Fruit fly (Drosophila melanogaster) whole organism, embryonic: ENCODE data around the gene Dfd.

ENCODE experiments used
- CG10274 ChIP-seq: fragments of 200-800 bp; sonication (Bioruptor generic); optimal IDR thresholded peaks from 3 replicates; lab custom pipeline; 2017; ENCODE audit warnings: missing biosample characterization, mild to moderate bottlenecking, missing genetic modification characterization
- CG11398 ChIP-seq: fragments of 200-800 bp; sonication (Bioruptor generic); optimal IDR thresholded peaks from 2 replicates; lab custom pipeline; 2016; ENCODE audit warnings: missing biosample characterization, missing genetic modification characterization
- CG11504 ChIP-seq: fragments of 200-800 bp; sonication (Bioruptor generic); optimal IDR thresholded peaks from 3 replicates; lab custom pipeline; 2019; ENCODE audit warnings: missing biosample characterization, mild to moderate bottlenecking, missing genetic modification characterization, moderate library complexity
- CG11560 ChIP-seq: fragments of 200-800 bp; sonication (Bioruptor generic); IDR thresholded peaks from 3 replicates; pipeline ENCODE4 v1.3.6; 2022; ENCODE audit warnings: missing biosample characterization, missing genetic modification characterization
- CG12236 ChIP-seq: fragments of 200-800 bp; sonication (Bioruptor generic); optimal IDR thresholded peaks from 2 replicates; lab custom pipeline; 2016; ENCODE audit warnings: missing biosample characterization, missing genetic modification characterization
- CG12299 ChIP-seq: fragments of 200-800 bp; sonication (Bioruptor generic); optimal IDR thresholded peaks from 2 replicates; lab custom pipeline; 2018; ENCODE audit warnings: missing biosample characterization, mild to moderate bottlenecking, missing genetic modification characterization
- CG13123 ChIP-seq: fragments of 200-800 bp; sonication (Bioruptor generic); optimal IDR thresholded peaks from 2 replicates; lab custom pipeline; 2016; ENCODE audit warnings: missing biosample characterization, missing genetic modification characterization
- CG13775 ChIP-seq: fragments of 200-800 bp; sonication (Bioruptor generic); optimal IDR thresholded peaks from 3 replicates; lab custom pipeline; 2017; ENCODE audit warnings: missing biosample characterization, mild to moderate bottlenecking, missing genetic modification characterization
- CG14441 ChIP-seq: fragments of 200-800 bp; sonication (Bioruptor generic); IDR thresholded peaks from 2 replicates; pipeline ENCODE4 v1.3.6; 2022; ENCODE audit warnings: missing biosample characterization, missing genetic modification characterization
- CG16863 ChIP-seq: fragments of 200-800 bp; sonication (Bioruptor generic); optimal IDR thresholded peaks from 3 replicates; lab custom pipeline; 2016; ENCODE audit warnings: missing biosample characterization, missing genetic modification characterization
- CG17612 ChIP-seq: fragments of 200-800 bp; sonication (Bioruptor generic); IDR thresholded peaks from 2 replicates; pipeline ENCODE4 v1.3.6; 2022; ENCODE audit warnings: missing biosample characterization, missing genetic modification characterization
- CG2116 ChIP-seq: fragments of 200-800 bp; sonication (Bioruptor generic); optimal IDR thresholded peaks from 3 replicates; lab custom pipeline; 2018; ENCODE audit warnings: missing biosample characterization, mild to moderate bottlenecking, missing genetic modification characterization
- CG30020 ChIP-seq: fragments of 200-800 bp; optimal IDR thresholded peaks from 2 replicates; lab custom pipeline; 2019; ENCODE audit warnings: missing biosample characterization, mild to moderate bottlenecking, missing genetic modification characterization, moderate library complexity
- CG31224 ChIP-seq: fragments of 200-800 bp; sonication (Bioruptor generic); IDR thresholded peaks from 2 replicates; pipeline ENCODE4 v1.3.6; 2022; ENCODE audit warnings: missing biosample characterization, missing genetic modification characterization
- CG34376 ChIP-seq: fragments of 200-800 bp; sonication (Bioruptor generic); optimal IDR thresholded peaks from 2 replicates; lab custom pipeline; 2018; ENCODE audit warnings: missing biosample characterization, mild to moderate bottlenecking, missing genetic modification characterization
- CG6254 ChIP-seq: fragments of 200-800 bp; sonication (Bioruptor generic); optimal IDR thresholded peaks from 3 replicates; lab custom pipeline; 2017; ENCODE audit warnings: mild to moderate bottlenecking, missing biosample characterization, missing genetic modification reagents, missing genetic modification characterization
- CG8290 ChIP-seq, 3 experiments: fragments of 200-800 bp; sonication (Bioruptor generic); optimal IDR thresholded peaks; 2 replicates each; lab custom pipeline; 2016 to 2019; ENCODE audit warnings: missing biosample characterization in 3 of 3, missing genetic modification characterization in 3 of 3, mild to moderate bottlenecking in 2 of 3, moderate library complexity in 1 of 3
- Chrac-16 ChIP-seq: fragments of 200-800 bp; sonication (Bioruptor generic); optimal IDR thresholded peaks from 3 replicates; lab custom pipeline; 2016; ENCODE audit warnings: missing biosample characterization, missing genetic modification characterization
- CoRest ChIP-seq: fragments of 200-800 bp; sonication (Bioruptor generic); optimal IDR thresholded peaks from 3 replicates; lab custom pipeline; 2018; ENCODE audit warnings: missing biosample characterization, mild to moderate bottlenecking, missing genetic modification characterization, moderate library complexity
- Dip3 ChIP-seq: fragments of 200-800 bp; sonication (Bioruptor generic); optimal IDR thresholded peaks from 3 replicates; lab custom pipeline; 2016; ENCODE audit warnings: missing biosample characterization, missing genetic modification characterization
- Gsc ChIP-seq: fragments of 200-800 bp; sonication (Bioruptor generic); IDR thresholded peaks from 2 replicates; pipeline ENCODE4 v1.3.6; 2022; ENCODE audit warnings: missing biosample characterization, missing genetic modification characterization
- H15 ChIP-seq: fragments of 200-800 bp; sonication (Bioruptor generic); IDR thresholded peaks from 3 replicates; pipeline ENCODE4 v1.3.6; 2022; ENCODE audit warnings: missing biosample characterization, missing genetic modification characterization
- H2.0 ChIP-seq: fragments of 200-800 bp; sonication (Bioruptor generic); IDR thresholded peaks from 2 replicates; pipeline ENCODE4 v1.3.6; 2022; ENCODE audit warnings: missing biosample characterization, missing genetic modification characterization
- Lpt ChIP-seq: fragments of >200 bp; optimal IDR thresholded peaks from 2 replicates; lab custom pipeline; 2018; ENCODE audit warnings: missing biosample characterization, missing genetic modification characterization
- Med ChIP-seq: fragments of 200-800 bp; sonication (Bioruptor generic); peaks from one replicate; lab custom pipeline; 2016; ENCODE audit warnings: missing biosample characterization, missing genetic modification characterization, mild to moderate bottlenecking, inconsistent platforms, moderate library complexity
- Mes4 ChIP-seq: fragments of 200-800 bp; sonication (Bioruptor generic); optimal IDR thresholded peaks from 2 replicates; lab custom pipeline; 2016; ENCODE audit warnings: missing biosample characterization, missing genetic modification characterization
- Optix ChIP-seq: fragments of 200-800 bp; sonication (Bioruptor generic); IDR thresholded peaks from 3 replicates; pipeline ENCODE4 v1.3.6; 2022; ENCODE audit warnings: missing biosample characterization, missing genetic modification characterization
- Sin3A ChIP-seq: fragments of >200 bp; optimal IDR thresholded peaks from 2 replicates; lab custom pipeline; 2018
- Trl ChIP-seq, 3 experiments: fragments of >200 bp in 2 of 3; fragments of 200-800 bp in 1 of 3; sonication (Bioruptor generic) in 1 of 3; optimal IDR thresholded peaks; 2 replicates in 1 of 3; 3 replicates in 2 of 3; lab custom pipeline; 2016 to 2017; ENCODE audit warnings: missing biosample characterization in 1 of 3, missing genetic modification characterization in 1 of 3
- btn ChIP-seq: fragments of 200-800 bp; sonication (Bioruptor generic); optimal IDR thresholded peaks from 2 replicates; lab custom pipeline; 2016; ENCODE audit warnings: missing biosample characterization, missing genetic modification characterization
- cas ChIP-seq: fragments of 200-800 bp; sonication (Bioruptor generic); IDR thresholded peaks from 2 replicates; pipeline ENCODE4 v1.3.6; 2022; ENCODE audit warnings: missing biosample characterization, missing genetic modification characterization
- cg ChIP-seq: fragments of 200-800 bp; sonication (Bioruptor generic); optimal IDR thresholded peaks from 3 replicates; lab custom pipeline; 2019; ENCODE audit warnings: missing biosample characterization, mild to moderate bottlenecking, missing genetic modification characterization, moderate library complexity
- chif ChIP-seq, 2 experiments: fragments of 200-800 bp; sonication (Bioruptor generic); optimal IDR thresholded peaks; 3 replicates each; lab custom pipeline; 2016; ENCODE audit warnings: missing biosample characterization in 2 of 2, missing genetic modification characterization in 2 of 2
- fd96Cb ChIP-seq: fragments of 200-800 bp; sonication (Bioruptor generic); optimal IDR thresholded peaks from 2 replicates; lab custom pipeline; 2018; ENCODE audit warnings: missing biosample characterization, mild to moderate bottlenecking, missing genetic modification characterization, moderate library complexity
- ftz-f1 ChIP-seq: fragments of 200-800 bp; sonication (Bioruptor generic); optimal IDR thresholded peaks from 2 replicates; lab custom pipeline; 2016; ENCODE audit warnings: missing biosample characterization, missing genetic modification characterization
- gt ChIP-seq: fragments of 200-800 bp; sonication (Bioruptor generic); IDR thresholded peaks from 2 replicates; pipeline ENCODE4 v1.3.6; 2022; ENCODE audit warnings: missing biosample characterization, missing genetic modification characterization
- ham ChIP-seq: fragments of 200-800 bp; sonication (Bioruptor generic); IDR thresholded peaks from 2 replicates; pipeline ENCODE4 v1.3.6; 2022; ENCODE audit warnings: missing biosample characterization, missing genetic modification characterization
- hbn ChIP-seq: fragments of 200-800 bp; sonication (Bioruptor generic); IDR thresholded peaks from 2 replicates; pipeline ENCODE4 v1.3.6; 2022; ENCODE audit warnings: missing biosample characterization, missing genetic modification characterization; ENCODE audit not compliant: partially characterized antibody
- insv ChIP-seq, 2 experiments: fragments of 200-800 bp; sonication (Bioruptor generic); optimal IDR thresholded peaks; 3 replicates each; lab custom pipeline; 2016 to 2018; ENCODE audit warnings: missing biosample characterization in 2 of 2, missing genetic modification characterization in 2 of 2
- kah ChIP-seq: fragments of 200-800 bp; sonication (Bioruptor generic); optimal IDR thresholded peaks from 2 replicates; lab custom pipeline; 2018; ENCODE audit warnings: missing biosample characterization, mild to moderate bottlenecking, missing genetic modification characterization
- ken ChIP-seq: fragments of 200-800 bp; sonication (Bioruptor generic); IDR thresholded peaks from 3 replicates; pipeline ENCODE4 v1.3.6; 2022; ENCODE audit warnings: missing biosample characterization, missing genetic modification characterization
- knrl ChIP-seq: fragments of 200-800 bp; sonication (Bioruptor generic); IDR thresholded peaks from 3 replicates; pipeline ENCODE4 v1.3.6; 2022; ENCODE audit warnings: missing biosample characterization, missing genetic modification characterization; ENCODE audit not compliant: partially characterized antibody
- lmd ChIP-seq: fragments of 200-800 bp; sonication (Bioruptor generic); IDR thresholded peaks from 2 replicates; pipeline ENCODE4 v1.3.6; 2022; ENCODE audit warnings: missing biosample characterization, missing genetic modification characterization
- nau ChIP-seq: fragments of 200-800 bp; sonication (Bioruptor generic); optimal IDR thresholded peaks from 3 replicates; lab custom pipeline; 2017; ENCODE audit warnings: missing biosample characterization, mild to moderate bottlenecking, missing genetic modification characterization, missing genetic modification reagents
- pan ChIP-seq, 4 experiments: fragments of >200 bp in 3 of 4; fragments of 200-800 bp in 1 of 4; sonication (Bioruptor generic) in 1 of 4; optimal IDR thresholded peaks in 3 of 4; IDR thresholded peaks in 1 of 4; 2 replicates each; pipeline versions ENCODE4 v1.3.6 to Lab custom; 2017 to 2022; ENCODE audit warnings: missing biosample characterization in 2 of 4, missing genetic modification characterization in 2 of 4, mixed read lengths in 1 of 4
- sens ChIP-seq: fragments of 200-800 bp; sonication (Bioruptor generic); peaks from one replicate; lab custom pipeline; 2016; ENCODE audit warnings: missing biosample characterization, missing genetic modification characterization
- seq ChIP-seq: fragments of 200-800 bp; sonication (Bioruptor generic); IDR thresholded peaks from 2 replicates; pipeline ENCODE4 v1.3.6; 2022; ENCODE audit warnings: missing biosample characterization, missing genetic modification characterization
- sim ChIP-seq: fragments of 200-800 bp; sonication (Bioruptor generic); IDR thresholded peaks from 2 replicates; pipeline ENCODE4 v1.3.6; 2022; ENCODE audit warnings: missing biosample characterization, missing genetic modification characterization
- slou ChIP-seq: fragments of 200-800 bp; sonication (Bioruptor generic); optimal IDR thresholded peaks from 3 replicates; lab custom pipeline; 2016; ENCODE audit warnings: missing biosample characterization, missing genetic modification characterization
- sob ChIP-seq: fragments of 200-800 bp; sonication (Bioruptor generic); IDR thresholded peaks from 2 replicates; pipeline ENCODE4 v1.3.6; 2022; ENCODE audit warnings: missing biosample characterization, missing genetic modification characterization
- sug ChIP-seq: fragments of 200-800 bp; optimal IDR thresholded peaks from 2 replicates; lab custom pipeline; 2019; ENCODE audit warnings: missing biosample characterization, mild to moderate bottlenecking, missing genetic modification characterization, moderate library complexity
- zf30C ChIP-seq: fragments of 200-800 bp; sonication (Bioruptor generic); optimal IDR thresholded peaks from 3 replicates; lab custom pipeline; 2018; ENCODE audit warnings: missing biosample characterization, mild to moderate bottlenecking, missing genetic modification characterization

Gene Dfd

DNA sequence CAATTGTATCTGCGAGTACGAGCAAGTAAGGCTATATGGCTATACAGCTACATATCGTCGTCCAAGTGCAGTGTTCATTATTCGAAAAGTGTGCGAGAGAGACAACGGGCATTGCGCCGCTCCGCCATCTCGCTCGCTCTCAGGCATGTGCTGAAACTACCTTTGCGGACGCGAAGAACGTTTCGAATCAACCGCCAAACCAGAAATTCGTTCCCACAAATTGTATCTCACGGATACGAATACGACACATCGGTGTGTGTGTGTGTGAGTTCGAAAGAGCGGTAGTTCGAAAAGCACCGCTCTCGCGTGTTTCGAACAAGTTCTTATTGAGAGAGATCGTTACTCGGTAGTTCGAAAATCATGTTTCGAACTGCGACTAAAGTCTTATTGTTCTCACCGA lies 57.0 kb downstream of the Dfd start:
- TF ChIP-seq cas (GFP tag; lab: Robert Waterston, UW) = no peak
- peak; percentile 28; the same call in 1 of the 2 replicates for TF ChIP-seq seq (GFP tag; lab: Robert Waterston, UW)
- TF ChIP-seq zf30C = no peak
- no peak for TF ChIP-seq fd96Cb (tag; lab: Kevin White, UChicago)
- no peak for TF ChIP-seq CG13775
- TF ChIP-seq Med = no peak
- no peak for TF ChIP-seq ken (GFP tag; lab: Robert Waterston, UW)
- TF ChIP-seq kah (GFP tag; lab: Kevin White, UChicago) = no peak
- TF ChIP-seq H15 (GFP tag; lab: Robert Waterston, UW) = no peak
- no peak for TF ChIP-seq Dip3 (GFP tag; lab: Kevin White, UChicago)
- no peak for TF ChIP-seq knrl (GFP tag; lab: Robert Waterston, UW)
- no peak for TF ChIP-seq Gsc
- TF ChIP-seq insv (GFP tag; optimal IDR thresholded peaks at IDR 0.05; lab: Kevin White, UChicago) = peak in 1 of 2 experiments; percentile 10
- TF ChIP-seq Mes4 (GFP tag; lab: Kevin White, UChicago) = no peak
- TF ChIP-seq CG10274 = no peak
- TF ChIP-seq chif (GFP tag; optimal IDR thresholded peaks at IDR 0.05; lab: Kevin White, UChicago) = no peak
- TF ChIP-seq CG8290 (GFP tag; optimal IDR thresholded peaks at IDR 0.05; lab: Kevin White, UChicago) = no peak
- no peak for TF ChIP-seq CG8290 (tag; optimal IDR thresholded peaks at IDR 0.05; lab: Kevin White, UChicago)
- TF ChIP-seq CG11504 = peak; percentile 1
- no peak for TF ChIP-seq Lpt
- TF ChIP-seq CG14441 (GFP tag; lab: Robert Waterston, UW) = no peak
- TF ChIP-seq nau (GFP tag; lab: Kevin White, UChicago) = no peak
- TF ChIP-seq sens (GFP tag; lab: Kevin White, UChicago) = peak; percentile 41
- no peak for TF ChIP-seq ftz-f1 (GFP tag; lab: Kevin White, UChicago)
- TF ChIP-seq gt (GFP tag; lab: Robert Waterston, UW) = no peak
- TF ChIP-seq sob (GFP tag; lab: Robert Waterston, UW) = no peak
- no peak for TF ChIP-seq CG11398 (GFP tag; lab: Kevin White, UChicago)
- TF ChIP-seq CG16863 (GFP tag; lab: Kevin White, UChicago) = no peak
- no peak for TF ChIP-seq CG31224 (GFP tag; lab: Robert Waterston, UW)
- TF ChIP-seq ham (GFP tag; lab: Robert Waterston, UW) = no peak
- TF ChIP-seq hbn (GFP tag; lab: Robert Waterston, UW) = no peak
- TF ChIP-seq sim (GFP tag; lab: Robert Waterston, UW) = no peak
- TF ChIP-seq sug = no peak
- TF ChIP-seq CG11560 (tag; lab: Robert Waterston, UW) = no peak
- TF ChIP-seq slou (GFP tag; lab: Kevin White, UChicago) = no peak
- TF ChIP-seq CG2116 = no peak
- TF ChIP-seq cg (GFP tag; lab: Kevin White, UChicago) = peak; percentile 98
- TF ChIP-seq CG12236 = no peak
- no peak for TF ChIP-seq CG17612 (GFP tag; lab: Robert Waterston, UW)
- no peak for TF ChIP-seq Optix
- no peak for TF ChIP-seq btn
- no peak for TF ChIP-seq CG6254 (GFP tag; lab: Kevin White, UChicago)
- TF ChIP-seq lmd (GFP tag; lab: Robert Waterston, UW) = no peak
- TF ChIP-seq CG12299 (tag; lab: Kevin White, UChicago) = no peak
- no peak for TF ChIP-seq CG30020 (tag; lab: Kevin White, UChicago)
- TF ChIP-seq Sin3A (lab: Kevin White, UChicago) = no peak
- no peak for TF ChIP-seq CG13123 (GFP tag; lab: Kevin White, UChicago)
- no peak for TF ChIP-seq Chrac-16
- TF ChIP-seq CoRest = peak; percentile 57
- TF ChIP-seq Trl (optimal IDR thresholded peaks at IDR 0.05; lab: Kevin White, UChicago) = peak; percentile 72 to 74
- TF ChIP-seq Trl (GFP tag; optimal IDR thresholded peaks at IDR 0.05; lab: Kevin White, UChicago) = no peak
- TF ChIP-seq pan (optimal IDR thresholded peaks at IDR 0.05; lab: Kevin White, UChicago) = no peak
- TF ChIP-seq pan (GFP tag; optimal IDR thresholded peaks at IDR 0.05 in 1 of 2, IDR thresholded peaks at IDR 0.05 in 1 of 2) = no peak
- no peak for TF ChIP-seq CG34376 (GFP tag; lab: Kevin White, UChicago)
- no peak for TF ChIP-seq H2.0 (GFP tag; lab: Robert Waterston, UW)
